Worm (Caenorhabditis elegans) whole organism, L4 larva: ENCODE data around the gene W03C9.6.

Source experiments
- D1046.2 ChIP-seq: fragments of 200-800 bp; sonication (Bioruptor generic); IDR thresholded peaks from 2 replicates; pipeline ENCODE4 v1.3.6; 2022; ENCODE audit warnings: missing genetic modification characterization, missing compliant biosample characterization
- F10B5.3 ChIP-seq: sonication (generic microtip); optimal IDR thresholded peaks from 2 replicates; lab custom pipeline; 2016; ENCODE audit warnings: mild to moderate bottlenecking, missing genetic modification characterization, missing compliant biosample characterization
- R02D3.7 ChIP-seq: fragments of 150-350 bp; sonication (generic microtip); optimal IDR thresholded peaks from 3 replicates; lab custom pipeline; 2014; ENCODE audit warnings: missing biosample characterization, missing genetic modification characterization
- Y105C5A.15 ChIP-seq: fragments of 200-800 bp; sonication (Bioruptor generic); IDR thresholded peaks from 2 replicates; pipeline ENCODE4 v1.3.6; 2022; ENCODE audit warnings: missing genetic modification characterization, missing compliant biosample characterization
- Y48G9A.11 ChIP-seq: fragments of 200-800 bp; sonication (Bioruptor generic); IDR thresholded peaks from 2 replicates; pipeline ENCODE4 v1.3.6; 2022; ENCODE audit warnings: missing genetic modification reagents, missing genetic modification characterization, missing compliant biosample characterization
- ZK546.5 ChIP-seq, 2 experiments: sonication (generic microtip); optimal IDR thresholded peaks; 2 replicates each; lab custom pipeline; 2017; ENCODE audit warnings: missing biosample characterization in 2 of 2, missing genetic modification characterization in 2 of 2
- aha-1 ChIP-seq: fragments of 150-350 bp; peaks from one replicate; lab custom pipeline; 2014; ENCODE audit warnings: missing biosample characterization, missing genetic modification characterization
- arid-1 ChIP-seq: fragments of 200-800 bp; sonication (Bioruptor generic); conservative IDR thresholded peaks from 2 replicates; pipeline ENCODE4 v1.3.6; 2022; ENCODE audit warnings: missing genetic modification reagents, missing genetic modification characterization, missing compliant biosample characterization
- attf-4 ChIP-seq: sonication (generic microtip); optimal IDR thresholded peaks from 3 replicates; lab custom pipeline; 2017; ENCODE audit warnings: missing biosample characterization, missing genetic modification characterization
- ceh-20 ChIP-seq: fragments of 200-800 bp; sonication (Bioruptor generic); IDR thresholded peaks from 2 replicates; pipeline ENCODE4 v1.3.6; 2022; ENCODE audit warnings: missing genetic modification reagents, missing genetic modification characterization, missing compliant biosample characterization
- ceh-44 ChIP-seq: fragments of 200-800 bp; sonication (Bioruptor generic); IDR thresholded peaks from 2 replicates; pipeline ENCODE4 v1.3.6; 2022; ENCODE audit warnings: missing genetic modification reagents, missing genetic modification characterization, missing compliant biosample characterization
- ctbp-1 ChIP-seq: fragments of 200-800 bp; sonication (Bioruptor generic); IDR thresholded peaks from 2 replicates; pipeline ENCODE4 v1.3.6; 2022; ENCODE audit warnings: missing genetic modification reagents, missing genetic modification characterization, missing compliant biosample characterization
- daf-12 ChIP-seq: fragments of 150-350 bp; optimal IDR thresholded peaks from 2 replicates; lab custom pipeline; 2014; ENCODE audit warnings: missing biosample characterization, missing genetic modification reagents, missing genetic modification characterization
- daf-16 ChIP-seq, 3 experiments: sonication (generic microtip); optimal IDR thresholded peaks; 2 replicates each; lab custom pipeline; 2016 to 2017; ENCODE audit warnings: missing genetic modification characterization in 3 of 3, missing genetic modification reagents in 3 of 3, mild to moderate bottlenecking in 2 of 3, missing compliant biosample characterization in 2 of 3, missing biosample characterization in 1 of 3, moderate library complexity in 1 of 3
- daf-19 ChIP-seq: fragments of 200-800 bp; sonication (Bioruptor generic); conservative IDR thresholded peaks from 2 replicates; pipeline ENCODE4 v1.3.6; 2022; ENCODE audit warnings: missing genetic modification characterization, missing compliant biosample characterization
- dmd-6 ChIP-seq: fragments of 200-800 bp; sonication (Bioruptor generic); IDR thresholded peaks from 2 replicates; pipeline ENCODE4 v1.3.6; 2022; ENCODE audit warnings: missing genetic modification reagents, missing genetic modification characterization, missing compliant biosample characterization
- dmd-8 ChIP-seq: fragments of 200-800 bp; sonication (Bioruptor generic); IDR thresholded peaks from 2 replicates; pipeline ENCODE4 v1.3.6; 2022; ENCODE audit warnings: missing genetic modification characterization, missing compliant biosample characterization
- dve-1 ChIP-seq: sonication (generic microtip); optimal IDR thresholded peaks from 2 replicates; lab custom pipeline; 2017; ENCODE audit warnings: antibody characterized with exemption, mild to moderate bottlenecking, missing genetic modification characterization, missing compliant biosample characterization; ENCODE audit not compliant: insufficient read depth
- fkh-10 ChIP-seq: fragments of 150-350 bp; optimal IDR thresholded peaks from 2 replicates; lab custom pipeline; 2014; ENCODE audit warnings: missing biosample characterization, missing genetic modification reagents, missing genetic modification characterization
- gei-8 ChIP-seq: fragments of 200-800 bp; sonication (Bioruptor generic); optimal IDR thresholded peaks from 2 replicates; lab custom pipeline; 2018; ENCODE audit warnings: mild to moderate bottlenecking, missing genetic modification characterization, missing compliant biosample characterization
- hlh-30 ChIP-seq: sonication (generic microtip); optimal IDR thresholded peaks from 2 replicates; lab custom pipeline; 2017; ENCODE audit warnings: antibody characterized with exemption, mild to moderate bottlenecking, missing genetic modification characterization, missing compliant biosample characterization; ENCODE audit not compliant: insufficient read depth
- jun-1 ChIP-seq: fragments of 150-350 bp; optimal IDR thresholded peaks from 2 replicates; lab custom pipeline; 2014; ENCODE audit warnings: missing biosample characterization, missing genetic modification reagents, missing genetic modification characterization
- lim-7 ChIP-seq: fragments of 200-800 bp; sonication (Bioruptor generic); IDR thresholded peaks from 2 replicates; pipeline ENCODE4 v1.3.6; 2022; ENCODE audit warnings: missing genetic modification characterization, missing compliant biosample characterization
- lin-1 ChIP-seq: fragments of 200-800 bp; sonication (Bioruptor generic); IDR thresholded peaks from 2 replicates; pipeline ENCODE4 v1.3.6; 2022; ENCODE audit warnings: missing genetic modification reagents, missing genetic modification characterization, missing compliant biosample characterization
- lin-13 ChIP-seq: fragments of 150-350 bp; optimal IDR thresholded peaks from 2 replicates; lab custom pipeline; 2014; ENCODE audit warnings: missing biosample characterization, missing genetic modification reagents, missing genetic modification characterization
- lin-38 ChIP-seq: fragments of 200-800 bp; sonication (Bioruptor generic); IDR thresholded peaks from 2 replicates; pipeline ENCODE4 v1.3.6; 2022; ENCODE audit warnings: missing genetic modification reagents, missing genetic modification characterization, missing compliant biosample characterization
- lin-39 ChIP-seq: fragments of 150-350 bp; optimal IDR thresholded peaks from 2 replicates; lab custom pipeline; 2014; ENCODE audit warnings: missing biosample characterization, missing genetic modification reagents, missing genetic modification characterization
- lsy-2 ChIP-seq, 2 experiments: fragments of 150-350 bp in 1 of 2; sonication (generic microtip) in 1 of 2; optimal IDR thresholded peaks; 2 replicates each; lab custom pipeline; 2014 to 2017; ENCODE audit warnings: missing biosample characterization in 2 of 2, missing genetic modification characterization in 2 of 2
- madf-9 ChIP-seq: fragments of 200-800 bp; sonication (Bioruptor generic); conservative IDR thresholded peaks from 2 replicates; pipeline ENCODE4 v1.3.6; 2022; ENCODE audit warnings: missing genetic modification reagents, missing genetic modification characterization, missing compliant biosample characterization
- mes-2 ChIP-seq: sonication (generic microtip); optimal IDR thresholded peaks from 2 replicates; lab custom pipeline; 2016; ENCODE audit warnings: missing genotype, mild to moderate bottlenecking, missing genetic modification characterization, missing compliant biosample characterization; ENCODE audit not compliant: poor library complexity, severe bottlenecking
- mxl-2 ChIP-seq: fragments of 200-800 bp; sonication (Bioruptor generic); conservative IDR thresholded peaks from 2 replicates; pipeline ENCODE4 v1.3.6; 2022; ENCODE audit warnings: missing genetic modification reagents, missing genetic modification characterization, missing compliant biosample characterization
- mxl-3 ChIP-seq: fragments of 200-800 bp; sonication (Bioruptor generic); optimal IDR thresholded peaks from 2 replicates; lab custom pipeline; 2018; ENCODE audit warnings: mild to moderate bottlenecking, missing genetic modification characterization, missing compliant biosample characterization
- nhr-25 ChIP-seq: sonication (generic microtip); optimal IDR thresholded peaks from 2 replicates; lab custom pipeline; 2017; ENCODE audit warnings: missing genetic modification characterization, mild to moderate bottlenecking, missing compliant biosample characterization, antibody characterized with exemption, moderate library complexity, borderline replicate concordance; ENCODE audit not compliant: insufficient read depth
- nhr-28 ChIP-seq: fragments of 150-350 bp; optimal IDR thresholded peaks from 2 replicates; lab custom pipeline; 2014; ENCODE audit warnings: missing biosample characterization, missing genetic modification characterization
- nhr-42 ChIP-seq: fragments of 200-800 bp; sonication (Bioruptor generic); IDR thresholded peaks from 2 replicates; pipeline ENCODE4 v1.3.6; 2022; ENCODE audit warnings: missing genetic modification characterization, missing compliant biosample characterization
- nhr-48 ChIP-seq: sonication (generic microtip); optimal IDR thresholded peaks from 2 replicates; lab custom pipeline; 2016; ENCODE audit warnings: mild to moderate bottlenecking, missing genetic modification characterization, missing compliant biosample characterization
- nhr-6 ChIP-seq: fragments of 150-350 bp; optimal IDR thresholded peaks from 2 replicates; lab custom pipeline; 2014; ENCODE audit warnings: missing biosample characterization, missing genetic modification characterization
- nhr-77 ChIP-seq: fragments of 150-350 bp; optimal IDR thresholded peaks from 2 replicates; lab custom pipeline; 2014; ENCODE audit warnings: missing biosample characterization, missing genetic modification characterization
- php-3 ChIP-seq: fragments of 200-800 bp; sonication (Bioruptor generic); IDR thresholded peaks from 2 replicates; pipeline ENCODE4 v1.3.6; 2022; ENCODE audit warnings: missing genetic modification reagents, missing genetic modification characterization, missing compliant biosample characterization
- pqm-1 ChIP-seq: sonication (generic microtip); optimal IDR thresholded peaks from 2 replicates; lab custom pipeline; 2017; ENCODE audit warnings: missing biosample characterization, missing genetic modification characterization
- rbr-2 ChIP-seq: sonication (generic microtip); optimal IDR thresholded peaks from 2 replicates; lab custom pipeline; 2016; ENCODE audit warnings: missing genotype, missing genetic modification characterization, missing compliant biosample characterization
- skn-1 ChIP-seq: fragments of 150-350 bp; optimal IDR thresholded peaks from 2 replicates; lab custom pipeline; 2014; ENCODE audit warnings: missing biosample characterization, missing genetic modification characterization
- snpc-1.2 ChIP-seq: fragments of 200-800 bp; sonication (Bioruptor generic); IDR thresholded peaks from 2 replicates; pipeline ENCODE4 v1.3.6; 2022; ENCODE audit warnings: missing genetic modification reagents, missing genetic modification characterization, missing compliant biosample characterization
- tra-1 ChIP-seq: fragments of 200-800 bp; sonication (Bioruptor generic); IDR thresholded peaks from 2 replicates; pipeline ENCODE4 v1.3.6; 2022; ENCODE audit warnings: missing genetic modification reagents, missing genetic modification characterization, missing compliant biosample characterization
- unc-39 ChIP-seq: sonication (generic microtip); optimal IDR thresholded peaks from 2 replicates; lab custom pipeline; 2017; ENCODE audit warnings: missing biosample characterization, missing genetic modification characterization
- unc-62 ChIP-seq, 3 experiments: fragments of 150-350 bp in 1 of 3; sonication (generic microtip); optimal IDR thresholded peaks in 2 of 3; peaks in 1 of 3; 1 replicate in 1 of 3; 2 replicates in 2 of 3; lab custom pipeline; 2014 to 2017; ENCODE audit warnings: missing biosample characterization in 3 of 3, missing genetic modification characterization in 3 of 3, missing genetic modification reagents in 3 of 3, missing genotype in 1 of 3
- zfp-3 ChIP-seq: fragments of 200-800 bp; sonication (Bioruptor generic); conservative IDR thresholded peaks from 2 replicates; pipeline ENCODE4 v1.3.6; 2022; ENCODE audit warnings: missing genetic modification reagents, missing genetic modification characterization, missing compliant biosample characterization
- zip-11 ChIP-seq: fragments of 200-800 bp; sonication (Bioruptor generic); IDR thresholded peaks from 2 replicates; pipeline ENCODE4 v1.3.6; 2022; ENCODE audit warnings: missing genetic modification characterization, missing compliant biosample characterization
- zip-2 ChIP-seq: fragments of 150-350 bp; optimal IDR thresholded peaks from 2 replicates; lab custom pipeline; 2014; ENCODE audit warnings: missing biosample characterization, missing genetic modification characterization
- ztf-11 ChIP-seq: fragments of 150-350 bp; optimal IDR thresholded peaks from 2 replicates; lab custom pipeline; 2014; ENCODE audit warnings: missing biosample characterization, missing genetic modification characterization
- ztf-7 ChIP-seq: fragments of 150-350 bp; optimal IDR thresholded peaks from 2 replicates; lab custom pipeline; 2014; ENCODE audit warnings: missing biosample characterization, missing genetic modification characterization

Gene W03C9.6

DNA sequence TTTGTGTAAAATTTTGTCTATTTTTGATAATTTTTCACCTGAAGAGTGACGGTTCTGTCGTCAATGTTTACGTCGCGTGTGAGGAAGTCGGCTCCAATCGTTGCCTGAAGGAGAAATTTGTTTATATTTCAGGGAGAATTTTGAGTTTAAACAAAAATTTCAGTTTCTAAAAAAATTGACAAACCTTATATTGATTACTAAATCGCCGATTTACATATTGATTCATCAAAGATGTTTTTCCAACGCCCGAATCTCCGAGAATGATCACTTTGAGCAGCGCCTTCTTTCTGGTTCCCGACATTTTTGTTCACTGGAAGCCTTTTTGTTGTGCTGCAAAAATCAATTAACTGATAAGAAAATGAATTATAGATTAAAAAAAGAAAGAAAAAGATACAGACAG is 12.3 kb downstream of the W03C9.6 start, which contains the start of gene rab-7:
Gene rab-7, minus strand, starts transcription at position 330 of the 400 bp plus-strand sequence.
- 0 out of 2 replicates have a peak, but pooled peaks have one; percentile 46 for TF ChIP-seq zfp-3 (GFP tag; lab: Robert Waterston, UW)
- no peak for TF ChIP-seq R02D3.7 (tag; lab: Kevin White, UChicago)
- TF ChIP-seq ceh-44: no peak
- TF ChIP-seq aha-1 (tag; lab: Kevin White, UChicago): peak; percentile 95
- TF ChIP-seq ceh-20: no peak
- no peak for TF ChIP-seq jun-1
- no peak for TF ChIP-seq zip-2 (tag; lab: Kevin White, UChicago)
- no peak for TF ChIP-seq dmd-6
- no peak for TF ChIP-seq Y105C5A.15
- no peak for TF ChIP-seq skn-1 (tag; lab: Kevin White, UChicago)
- no peak for TF ChIP-seq pqm-1 (tag; lab: Kevin White, UChicago)
- no peak for TF ChIP-seq php-3 (GFP tag; lab: Robert Waterston, UW)
- no peak for TF ChIP-seq unc-62 (GFP tag; optimal IDR thresholded peaks at IDR 0.05 in 1 of 2; lab: Kevin White, UChicago)
- TF ChIP-seq unc-62 (tag; optimal IDR thresholded peaks at IDR 0.05; lab: Kevin White, UChicago): no peak
- no peak for TF ChIP-seq F10B5.3
- TF ChIP-seq arid-1: no peak
- no peak for TF ChIP-seq ztf-7 (tag; lab: Kevin White, UChicago)
- TF ChIP-seq zip-11 (GFP tag; lab: Robert Waterston, UW): no peak
- TF ChIP-seq mes-2: no peak
- no peak for TF ChIP-seq lim-7 (GFP tag; lab: Robert Waterston, UW)
- no peak for TF ChIP-seq mxl-3 (GFP tag; lab: Kevin White, UChicago)
- no peak for TF ChIP-seq nhr-25
- no peak for TF ChIP-seq snpc-1.2 (GFP tag; lab: Robert Waterston, UW)
- no peak for TF ChIP-seq madf-9 (GFP tag; lab: Robert Waterston, UW)
- TF ChIP-seq nhr-48: no peak
- TF ChIP-seq lsy-2 (tag; optimal IDR thresholded peaks at IDR 0.05; lab: Kevin White, UChicago): peak in 1 of 2 experiments; percentile 39
- no peak for TF ChIP-seq attf-4
- no peak for TF ChIP-seq daf-12
- peak; percentile 44; the same call in 1 of the 2 replicates for TF ChIP-seq Y48G9A.11 (GFP tag; lab: Robert Waterston, UW)
- TF ChIP-seq rbr-2 (tag; lab: Kevin White, UChicago): no peak
- 0 out of 2 replicates have a peak, but pooled peaks have one; percentile 6 for TF ChIP-seq D1046.2
- TF ChIP-seq nhr-42: no peak
- TF ChIP-seq mxl-2 (GFP tag; lab: Robert Waterston, UW): no peak
- TF ChIP-seq lin-38: peak; percentile 63
- TF ChIP-seq tra-1: no peak
- TF ChIP-seq dve-1 (tag; lab: Kevin White, UChicago): peak; percentile 58
- TF ChIP-seq dmd-8 (GFP tag; lab: Robert Waterston, UW): no peak
- no peak for TF ChIP-seq lin-39 (tag; lab: Kevin White, UChicago)
- TF ChIP-seq fkh-10 (GFP tag; lab: Kevin White, UChicago): no peak
- 0 out of 2 replicates have a peak, but pooled peaks have one; percentile 28 for TF ChIP-seq ctbp-1 (GFP tag; lab: Robert Waterston, UW)
- no peak for TF ChIP-seq daf-19 (GFP tag; lab: Robert Waterston, UW)
- TF ChIP-seq gei-8 (GFP tag; lab: Kevin White, UChicago): no peak
- TF ChIP-seq ZK546.5 (tag; optimal IDR thresholded peaks at IDR 0.05; lab: Kevin White, UChicago): no peak
- TF ChIP-seq nhr-28 (tag; lab: Kevin White, UChicago): no peak
- no peak for TF ChIP-seq ztf-11
- TF ChIP-seq nhr-6 (tag; lab: Kevin White, UChicago): no peak
- no peak for TF ChIP-seq hlh-30 (tag; lab: Kevin White, UChicago)
- TF ChIP-seq daf-16 (GFP tag; optimal IDR thresholded peaks at IDR 0.05; lab: Kevin White, UChicago): no peak
- peak; percentile 41 for TF ChIP-seq daf-16 (tag; optimal IDR thresholded peaks at IDR 0.05; lab: Kevin White, UChicago)
- TF ChIP-seq lin-1 (GFP tag; lab: Robert Waterston, UW): no peak
- TF ChIP-seq lin-13 (GFP tag; lab: Kevin White, UChicago): peak; percentile 24
- peak; percentile 8 for TF ChIP-seq nhr-77
- TF ChIP-seq unc-39 (tag; lab: Kevin White, UChicago): no peak
